Fruit fly (Drosophila melanogaster): ENCODE results near the gene Nepl8.
A peak's percentile ranks its signal among the peaks of the same experiment; 100 is the strongest.

Nepl8 gene

dm6 chr2L:16495193-16495780, 7.3 kb downstream of the Nepl8 start (continued):
- TF ChIP-seq dmrt11E (tag; optimal IDR thresholded peaks at IDR 0.05), result peak; percentile 92
- TF ChIP-seq da (GFP tag; optimal IDR thresholded peaks at IDR 0.05), result peak; percentile 20
- peak; percentile 60 for TF ChIP-seq disco-r (GFP tag; optimal IDR thresholded peaks at IDR 0.05)
- no peak for TF ChIP-seq CG5953 (GFP tag; IDR thresholded peaks at IDR 0.05)
- no peak for TF ChIP-seq D19A (tag; optimal IDR thresholded peaks at IDR 0.05)
- TF ChIP-seq D19B (GFP tag; optimal IDR thresholded peaks at IDR 0.05), result no peak
- TF ChIP-seq prd (optimal IDR thresholded peaks at IDR 0.05), result no peak
- TF ChIP-seq prd (GFP tag; IDR thresholded peaks at IDR 0.05), result no peak
- TF ChIP-seq CG8281 (tag; optimal IDR thresholded peaks at IDR 0.05), result no peak
- TF ChIP-seq Mrtf (GFP tag; IDR thresholded peaks at IDR 0.05), result peak; percentile 57; the same call in 1 of the 3 replicates
- TF ChIP-seq crc (GFP tag; optimal IDR thresholded peaks at IDR 0.05), result peak; percentile 74
- peak; percentile 91 for TF ChIP-seq grau (tag; optimal IDR thresholded peaks at IDR 0.05)
- peak; percentile 34 for TF ChIP-seq CG7839 (tag; optimal IDR thresholded peaks at IDR 0.05)
- peak; percentile 95 for TF ChIP-seq gsb-n (tag; optimal IDR thresholded peaks at IDR 0.05)
- TF ChIP-seq Side (GFP tag; optimal IDR thresholded peaks at IDR 0.05), result no peak
- peak; percentile 54; the same call in 1 of the 2 replicates for TF ChIP-seq CG43689 (GFP tag; IDR thresholded peaks at IDR 0.05)
- no peak for TF ChIP-seq CG33213 (GFP tag; optimal IDR thresholded peaks at IDR 0.05)
- no peak for TF ChIP-seq Dbx (GFP tag; IDR thresholded peaks at IDR 0.05)
- no peak for TF ChIP-seq CG1792 (GFP tag; optimal IDR thresholded peaks at IDR 0.05)
- TF ChIP-seq sens (GFP tag), result peak; percentile 33
- TF ChIP-seq HHEX (GFP tag; optimal IDR thresholded peaks at IDR 0.05), result no peak
- peak in 1 of 2 experiments; percentile 12 for TF ChIP-seq Pdp1 (GFP tag; optimal IDR thresholded peaks at IDR 0.05)
- peak; percentile 48 for TF ChIP-seq cad (GFP tag; optimal IDR thresholded peaks at IDR 0.05)
- no peak for TF ChIP-seq gce (GFP tag; IDR thresholded peaks at IDR 0.05)
- TF ChIP-seq CoRest (tag; optimal IDR thresholded peaks at IDR 0.05), result peak; percentile 92
- TF ChIP-seq nom (GFP tag; optimal IDR thresholded peaks at IDR 0.05), result no peak
- no peak for TF ChIP-seq Gug (GFP tag; IDR thresholded peaks at IDR 0.05)
- peak; percentile 4 for TF ChIP-seq dmrt99B (tag; optimal IDR thresholded peaks at IDR 0.05)
- no peak for TF ChIP-seq CG4820 (GFP tag; optimal IDR thresholded peaks at IDR 0.05)
- TF ChIP-seq Dip3 (GFP tag; optimal IDR thresholded peaks at IDR 0.05), result no peak
- no peak for TF ChIP-seq CG3726 (GFP tag; IDR thresholded peaks at IDR 0.05)
- TF ChIP-seq CG4730 (GFP tag; IDR thresholded peaks at IDR 0.05), result no peak
- peak; percentile 96 for TF ChIP-seq CG1603 (tag; optimal IDR thresholded peaks at IDR 0.05)
- TF ChIP-seq CG13894 (tag; optimal IDR thresholded peaks at IDR 0.05), result no peak
- TF ChIP-seq lab (GFP tag; optimal IDR thresholded peaks at IDR 0.05), result no peak
- TF ChIP-seq Camta (GFP tag; optimal IDR thresholded peaks at IDR 0.05), result peak; percentile 84
- TF ChIP-seq Fer3 (tag; optimal IDR thresholded peaks at IDR 0.05), result no peak
- no peak for TF ChIP-seq CG34422 (GFP tag; IDR thresholded peaks at IDR 0.05)
- no peak for TF ChIP-seq Adf1 (GFP tag; IDR thresholded peaks at IDR 0.05)
- TF ChIP-seq MBD-R2 (GFP tag; IDR thresholded peaks at IDR 0.05), result no peak
- no peak for TF ChIP-seq Sox100B (GFP tag; optimal IDR thresholded peaks at IDR 0.05)
- no peak for TF ChIP-seq z (GFP tag; IDR thresholded peaks at IDR 0.05)
- no peak for TF ChIP-seq kni (GFP tag; optimal IDR thresholded peaks at IDR 0.05)
- TF ChIP-seq Oaz (GFP tag; IDR thresholded peaks at IDR 0.05), result no peak
- TF ChIP-seq kay (GFP tag; optimal IDR thresholded peaks at IDR 0.05), result no peak
- no peak for TF ChIP-seq CTCF (GFP tag; optimal IDR thresholded peaks at IDR 0.05)
- no peak for TF ChIP-seq emc (GFP tag; optimal IDR thresholded peaks at IDR 0.05)
- TF ChIP-seq grn (GFP tag; optimal IDR thresholded peaks at IDR 0.05), result no peak
- peak; percentile 78 for TF ChIP-seq NC2β (GFP tag; optimal IDR thresholded peaks at IDR 0.05)
- TF ChIP-seq CG14667 (GFP tag; IDR thresholded peaks at IDR 0.05), result no peak
- TF ChIP-seq ci (GFP tag; IDR thresholded peaks at IDR 0.05), result peak; percentile 96
- no peak for TF ChIP-seq Hr39 (optimal IDR thresholded peaks at IDR 0.05)

All from whole organism, embryonic.